Fruit fly (Drosophila melanogaster) whole organism, embryonic: ENCODE data around the gene CG15865.
A peak's percentile ranks its signal among the peaks of the same experiment; 100 is the strongest.

Source experiments
- Asciz ChIP-seq: fragments of 200-800 bp; sonication (Bioruptor generic); optimal IDR thresholded peaks from 2 replicates; lab custom pipeline; 2017; ENCODE audit warnings: missing biosample characterization, mild to moderate bottlenecking, missing genetic modification characterization, missing genetic modification reagents
- Awh ChIP-seq: fragments of 200-800 bp; sonication (Bioruptor generic); IDR thresholded peaks from 2 replicates; pipeline ENCODE4, ENCODE4 v1.3.6; 2022; ENCODE audit warnings: missing biosample characterization, missing genetic modification characterization
- CG10565 ChIP-seq: fragments of 200-800 bp; sonication (Bioruptor generic); optimal IDR thresholded peaks from 3 replicates; lab custom pipeline; 2016; ENCODE audit warnings: missing biosample characterization, mild to moderate bottlenecking, missing genetic modification characterization
- CG10979 ChIP-seq: fragments of 200-800 bp; sonication (Bioruptor generic); optimal IDR thresholded peaks from 2 replicates; lab custom pipeline; 2018; ENCODE audit warnings: missing biosample characterization, mild to moderate bottlenecking, missing genetic modification characterization, moderate library complexity
- CG12391 ChIP-seq: fragments of 200-800 bp; sonication (Bioruptor generic); optimal IDR thresholded peaks from 3 replicates; lab custom pipeline; 2018; ENCODE audit warnings: missing biosample characterization, mild to moderate bottlenecking, missing genetic modification characterization, moderate library complexity
- CG13287 ChIP-seq: fragments of 200-800 bp; sonication (Bioruptor generic); IDR thresholded peaks from 2 replicates; pipeline ENCODE4 v1.3.6; 2022; ENCODE audit warnings: missing biosample characterization, missing genetic modification characterization; ENCODE audit not compliant: partially characterized antibody
- CG18262 ChIP-seq: fragments of 200-800 bp; optimal IDR thresholded peaks from 3 replicates; lab custom pipeline; 2019; ENCODE audit warnings: missing biosample characterization, mild to moderate bottlenecking, missing genetic modification characterization, moderate library complexity
- CG18599 ChIP-seq: fragments of 200-800 bp; sonication (Bioruptor generic); optimal IDR thresholded peaks from 3 replicates; lab custom pipeline; 2017; ENCODE audit warnings: missing biosample characterization, missing genetic modification characterization, mild to moderate bottlenecking, moderate library complexity, missing genetic modification reagents
- CG2120 ChIP-seq: fragments of 200-800 bp; sonication (Bioruptor generic); optimal IDR thresholded peaks from 3 replicates; lab custom pipeline; 2016; ENCODE audit warnings: missing biosample characterization, missing genetic modification characterization
- CG2712 ChIP-seq: fragments of 200-800 bp; optimal IDR thresholded peaks from 3 replicates; lab custom pipeline; 2019; ENCODE audit warnings: missing biosample characterization, mild to moderate bottlenecking, missing genetic modification characterization, moderate library complexity
- CG31365 ChIP-seq: fragments of 200-800 bp; sonication (Bioruptor generic); optimal IDR thresholded peaks from 2 replicates; lab custom pipeline; 2018; ENCODE audit warnings: missing biosample characterization, mild to moderate bottlenecking, missing genetic modification characterization
- CG31441 ChIP-seq: fragments of 200-800 bp; sonication (Bioruptor generic); IDR thresholded peaks from 2 replicates; pipeline ENCODE4 v1.3.6; 2022; ENCODE audit warnings: missing biosample characterization, missing genetic modification characterization
- CG32532 ChIP-seq: fragments of 200-800 bp; sonication (Bioruptor generic); IDR thresholded peaks from 2 replicates; pipeline ENCODE4 v1.3.6; 2022; ENCODE audit warnings: missing biosample characterization, missing genetic modification characterization
- CG42726 ChIP-seq: fragments of 200-800 bp; sonication (Bioruptor generic); IDR thresholded peaks from 2 replicates; pipeline ENCODE4 v1.3.6; 2022; ENCODE audit warnings: missing biosample characterization, missing genetic modification characterization; ENCODE audit not compliant: partially characterized antibody
- CG4360 ChIP-seq: fragments of 200-800 bp; sonication (Bioruptor generic); IDR thresholded peaks from 2 replicates; pipeline ENCODE4 v1.3.6; 2022; ENCODE audit warnings: missing biosample characterization, missing genetic modification characterization
- CG6272 ChIP-seq: fragments of 200-800 bp; sonication (Bioruptor generic); IDR thresholded peaks from 2 replicates; pipeline ENCODE4 v1.3.6; 2022; ENCODE audit warnings: missing biosample characterization, missing genetic modification characterization
- CG8089 ChIP-seq: fragments of 200-800 bp; sonication (Bioruptor generic); optimal IDR thresholded peaks from 3 replicates; lab custom pipeline; 2016; ENCODE audit warnings: missing biosample characterization, missing genetic modification characterization
- Doc2 ChIP-seq: fragments of 200-800 bp; sonication (Bioruptor generic); IDR thresholded peaks from 2 replicates; pipeline ENCODE4 v1.3.6; 2022; ENCODE audit warnings: missing biosample characterization, missing genetic modification characterization
- E2f2 ChIP-seq: fragments of 200-800 bp; sonication (Bioruptor generic); IDR thresholded peaks from 2 replicates; pipeline ENCODE4 v1.3.6; 2022; ENCODE audit warnings: missing biosample characterization, missing genetic modification characterization
- Hmx ChIP-seq: fragments of 200-800 bp; sonication (Bioruptor generic); optimal IDR thresholded peaks from 2 replicates; lab custom pipeline; 2016; ENCODE audit warnings: missing biosample characterization, missing genetic modification characterization
- Hr78 ChIP-seq, 2 experiments: fragments of 200-800 bp in 1 of 2; fragments of >200 bp in 1 of 2; sonication (Bioruptor generic) in 1 of 2; optimal IDR thresholded peaks; 2 replicates each; lab custom pipeline; 2017 to 2019; ENCODE audit warnings: missing biosample characterization in 2 of 2, missing genetic modification characterization in 2 of 2, mild to moderate bottlenecking in 1 of 2, moderate library complexity in 1 of 2
- Lhr ChIP-seq: fragments of 200-800 bp; sonication (Bioruptor generic); optimal IDR thresholded peaks from 3 replicates; lab custom pipeline; 2017; ENCODE audit warnings: mild to moderate bottlenecking, missing biosample characterization, missing genetic modification reagents, missing genetic modification characterization
- MTF-1 ChIP-seq: fragments of 200-800 bp; sonication (Bioruptor generic); optimal IDR thresholded peaks from 2 replicates; lab custom pipeline; 2018; ENCODE audit warnings: missing biosample characterization, mild to moderate bottlenecking, missing genetic modification characterization, borderline replicate concordance
- Nf-YC ChIP-seq: fragments of 200-800 bp; optimal IDR thresholded peaks from 3 replicates; lab custom pipeline; 2019; ENCODE audit warnings: missing biosample characterization, mild to moderate bottlenecking, missing genetic modification characterization, moderate library complexity
- Oli ChIP-seq: fragments of 200-800 bp; sonication (Bioruptor generic); optimal IDR thresholded peaks from 2 replicates; lab custom pipeline; 2018; ENCODE audit warnings: missing biosample characterization, mild to moderate bottlenecking, missing genetic modification characterization, moderate library complexity
- PHDP ChIP-seq: fragments of 200-800 bp; sonication (Bioruptor generic); optimal IDR thresholded peaks from 3 replicates; lab custom pipeline; 2018; ENCODE audit warnings: missing biosample characterization, mild to moderate bottlenecking, missing genetic modification characterization, moderate library complexity
- Sox102F ChIP-seq: fragments of 200-800 bp; sonication (Bioruptor generic); optimal IDR thresholded peaks from 2 replicates; lab custom pipeline; 2018; ENCODE audit warnings: missing biosample characterization, mild to moderate bottlenecking, missing genetic modification characterization, moderate library complexity
- btn ChIP-seq: fragments of 200-800 bp; sonication (Bioruptor generic); optimal IDR thresholded peaks from 2 replicates; lab custom pipeline; 2016; ENCODE audit warnings: missing biosample characterization, missing genetic modification characterization
- dm ChIP-seq: fragments of 200-800 bp; sonication (Bioruptor generic); optimal IDR thresholded peaks from 3 replicates; lab custom pipeline; 2016; ENCODE audit warnings: missing biosample characterization, missing genetic modification characterization
- dmrt11E ChIP-seq: fragments of 200-800 bp; sonication (Bioruptor generic); optimal IDR thresholded peaks from 3 replicates; lab custom pipeline; 2018; ENCODE audit warnings: missing biosample characterization, mild to moderate bottlenecking, missing genetic modification characterization, moderate library complexity
- ewg ChIP-seq: fragments of 200-800 bp; sonication (Bioruptor generic); optimal IDR thresholded peaks from 3 replicates; lab custom pipeline; 2017; ENCODE audit warnings: mild to moderate bottlenecking, missing biosample characterization, missing genetic modification reagents, missing genetic modification characterization
- gem ChIP-seq: fragments of 200-800 bp; sonication (Bioruptor generic); optimal IDR thresholded peaks from 2 replicates; lab custom pipeline; 2019; ENCODE audit warnings: missing biosample characterization, mild to moderate bottlenecking, missing genetic modification characterization, moderate library complexity
- gfzf ChIP-seq: fragments of 200-800 bp; sonication (Bioruptor generic); optimal IDR thresholded peaks from 2 replicates; lab custom pipeline; 2016; ENCODE audit warnings: missing biosample characterization, mild to moderate bottlenecking, missing genetic modification characterization, moderate library complexity
- grau ChIP-seq: fragments of 200-800 bp; optimal IDR thresholded peaks from 3 replicates; lab custom pipeline; 2019; ENCODE audit warnings: missing biosample characterization, mild to moderate bottlenecking, missing genetic modification characterization, moderate library complexity
- her ChIP-seq: fragments of 200-800 bp; sonication (Bioruptor generic); optimal IDR thresholded peaks from 2 replicates; lab custom pipeline; 2016; ENCODE audit warnings: missing biosample characterization, missing genetic modification characterization
- lov ChIP-seq, 2 experiments: fragments of 200-800 bp in 1 of 2; fragments of >200 bp in 1 of 2; sonication (Bioruptor generic) in 1 of 2; IDR thresholded peaks in 1 of 2; optimal IDR thresholded peaks in 1 of 2; 2 replicates in 1 of 2; 3 replicates in 1 of 2; pipeline versions ENCODE4 v1.3.6 to Lab custom; 2017 to 2022; ENCODE audit warnings: missing biosample characterization in 1 of 2, missing genetic modification characterization in 1 of 2
- mld ChIP-seq: fragments of 200-800 bp; sonication (Bioruptor generic); IDR thresholded peaks from 3 replicates; pipeline ENCODE4 v1.3.6; 2022; ENCODE audit warnings: missing biosample characterization, missing genetic modification characterization; ENCODE audit not compliant: partially characterized antibody
- nom ChIP-seq: fragments of 200-800 bp; sonication (Bioruptor generic); optimal IDR thresholded peaks from 2 replicates; lab custom pipeline; 2017; ENCODE audit warnings: missing biosample characterization, missing genetic modification characterization, mild to moderate bottlenecking, moderate library complexity, missing genetic modification reagents
- peb ChIP-seq: fragments of 200-800 bp; sonication (Bioruptor generic); IDR thresholded peaks from 2 replicates; pipeline ENCODE4 v1.3.6; 2022; ENCODE audit warnings: missing biosample characterization, missing genetic modification characterization
- phol ChIP-seq: fragments of 200-800 bp; sonication (Bioruptor generic); optimal IDR thresholded peaks from 3 replicates; lab custom pipeline; 2018; ENCODE audit warnings: missing biosample characterization, mild to moderate bottlenecking, missing genetic modification characterization, moderate library complexity
- pum ChIP-seq: fragments of 200-800 bp; sonication (Bioruptor generic); optimal IDR thresholded peaks from 2 replicates; lab custom pipeline; 2016; ENCODE audit warnings: missing biosample characterization, missing genetic modification characterization
- sens ChIP-seq: fragments of 200-800 bp; sonication (Bioruptor generic); peaks from one replicate; lab custom pipeline; 2016; ENCODE audit warnings: missing biosample characterization, missing genetic modification characterization
- slp2 ChIP-seq: fragments of 200-800 bp; sonication (Bioruptor generic); optimal IDR thresholded peaks from 2 replicates; lab custom pipeline; 2016; ENCODE audit warnings: missing biosample characterization, missing genetic modification characterization
- twi ChIP-seq: fragments of 200-800 bp; optimal IDR thresholded peaks from 2 replicates; lab custom pipeline; 2019; ENCODE audit warnings: missing biosample characterization, mild to moderate bottlenecking, missing genetic modification characterization, moderate library complexity
- vnd ChIP-seq: fragments of 200-800 bp; sonication (Bioruptor generic); IDR thresholded peaks from 3 replicates; pipeline ENCODE4 v1.3.6; 2022; ENCODE audit warnings: missing biosample characterization, missing genetic modification characterization; ENCODE audit not compliant: partially characterized antibody

Gene CG15865

dm6 chrX:16683765-16684164, 19.5 kb upstream of the CG15865 start, which contains the start of gene Axs (continued):
- peak; percentile 9 for TF ChIP-seq Nf-YC (tag; lab: Kevin White, UChicago)
- TF ChIP-seq gfzf, result peak; percentile 36
- peak; percentile 99 for TF ChIP-seq E2f2 (GFP tag; lab: Robert Waterston, UW)
- TF ChIP-seq CG8089 (GFP tag; lab: Kevin White, UChicago), result no peak
- no peak for TF ChIP-seq CG6272 (GFP tag; lab: Robert Waterston, UW)
- no peak for TF ChIP-seq Doc2 (GFP tag; lab: Robert Waterston, UW)
- TF ChIP-seq MTF-1 (GFP tag; lab: Kevin White, UChicago), result peak; percentile 19
- peak; percentile 9 for TF ChIP-seq pum (GFP tag; lab: Kevin White, UChicago)
- TF ChIP-seq Asciz (GFP tag; lab: Kevin White, UChicago), result no peak
- TF ChIP-seq CG13287 (GFP tag; lab: Robert Waterston, UW), result peak; percentile 77
- TF ChIP-seq CG31365 (tag; lab: Kevin White, UChicago), result peak; percentile 97
- peak; percentile 17 for TF ChIP-seq gem (tag; lab: Kevin White, UChicago)
- TF ChIP-seq vnd (GFP tag; lab: Robert Waterston, UW), result peak; percentile 58; the same call in 2 of the 3 replicates
- TF ChIP-seq mld (GFP tag; lab: Robert Waterston, UW), result peak; percentile 70; the same call in 2 of the 3 replicates
- peak; percentile 77 for TF ChIP-seq Lhr
- TF ChIP-seq Hr78 (GFP tag; optimal IDR thresholded peaks at IDR 0.05; lab: Kevin White, UChicago), result no peak
- TF ChIP-seq nom, result no peak
- TF ChIP-seq ewg (GFP tag; lab: Kevin White, UChicago), result peak; percentile 47
- peak; percentile 50 for TF ChIP-seq CG2120 (GFP tag; lab: Kevin White, UChicago)
- peak; percentile 86 for TF ChIP-seq CG42726 (GFP tag; lab: Robert Waterston, UW)
- TF ChIP-seq CG10565 (GFP tag; lab: Kevin White, UChicago), result no peak

- peak; percentile 80 for TF ChIP-seq CG2712 (tag; lab: Kevin White, UChicago)
- peak; percentile 52 for TF ChIP-seq sens (GFP tag; lab: Kevin White, UChicago)
- TF ChIP-seq dm (GFP tag; lab: Kevin White, UChicago), result no peak
- 0 out of 2 replicates have a peak, but pooled peaks have one; percentile 11 for TF ChIP-seq CG4360 (GFP tag; lab: Robert Waterston, UW)
- TF ChIP-seq twi (tag; lab: Kevin White, UChicago), result peak; percentile 41
Measured at dm6 chrX:16678845-16679347, 14.6 kb upstream of the CG15865 start, which contains the start of the genes CG13010 and sing. Gene CG13010, minus strand, starts transcription at chrX:16678945. Gene sing, plus strand, starts transcription at chrX:16679297.

dm6 chrX:16677163-16677562, 12.9 kb upstream of the CG15865 start:
- TF ChIP-seq grau (tag; lab: Kevin White, UChicago), result peak; percentile 20
- TF ChIP-seq CG32532 (GFP tag; lab: Robert Waterston, UW), result 0 out of 2 replicates have a peak, but pooled peaks have one; percentile 13
- TF ChIP-seq CG2712 (tag; lab: Kevin White, UChicago), result peak; percentile 13
- TF ChIP-seq peb (GFP tag; lab: Robert Waterston, UW), result no peak
- TF ChIP-seq CG12391, result peak; percentile 11
- TF ChIP-seq PHDP, result peak; percentile 20
- TF ChIP-seq btn (GFP tag; lab: Kevin White, UChicago), result no peak
- no peak for TF ChIP-seq Awh (GFP tag; lab: Robert Waterston, UW)
- peak; percentile 6 for TF ChIP-seq phol (tag; lab: Kevin White, UChicago)
- TF ChIP-seq her, result no peak
- TF ChIP-seq Hmx (GFP tag; lab: Kevin White, UChicago), result no peak
- TF ChIP-seq slp2 (GFP tag; lab: Kevin White, UChicago), result no peak
- peak; percentile 43 for TF ChIP-seq gem (tag; lab: Kevin White, UChicago)
- TF ChIP-seq dmrt11E (tag; lab: Kevin White, UChicago), result peak; percentile 22
- 0 out of 2 replicates have a peak, but pooled peaks have one; percentile 22 for TF ChIP-seq CG31441 (GFP tag; lab: Robert Waterston, UW)
- peak; percentile 7 for TF ChIP-seq CG10979 (tag; lab: Kevin White, UChicago)
- peak; percentile 2 for TF ChIP-seq Oli
- peak; percentile 17 for TF ChIP-seq Sox102F
- TF ChIP-seq lov (optimal IDR thresholded peaks at IDR 0.05; lab: Kevin White, UChicago), result no peak
- TF ChIP-seq lov (GFP tag; IDR thresholded peaks at IDR 0.05; lab: Robert Waterston, UW), result no peak
- peak; percentile 16 for TF ChIP-seq CG18262 (tag; lab: Kevin White, UChicago)
- no peak for TF ChIP-seq CG18599 (GFP tag; lab: Kevin White, UChicago)
